Worm (Caenorhabditis elegans): ENCODE results near the gene D1005.6.
"Not testable (repeated sequence)": the region's sequence is repeated elsewhere in the genome, so short reads cannot be mapped to it uniquely, and the experiment has no call there.

ce11 chrX:1508507-1508906 lies 43.9 kb upstream of the D1005.6 start:
- not testable (repeated sequence) for TF ChIP-seq snpc-4 (GFP tag; optimal IDR thresholded peaks at IDR 0.05); snpc-4 (tag; optimal IDR thresholded peaks at IDR 0.05); unc-62 (GFP tag; optimal IDR thresholded peaks at IDR 0.05); D2030.7 (GFP tag; IDR thresholded peaks at IDR 0.05); ama-1 (optimal IDR thresholded peaks at IDR 0.05); ama-1 (GFP tag; optimal IDR thresholded peaks at IDR 0.05); bed-1 (GFP tag; IDR thresholded peaks at IDR 0.05); tlf-1 (GFP tag; optimal IDR thresholded peaks at IDR 0.05); madf-6 (GFP tag; IDR thresholded peaks at IDR 0.05); lir-1 (GFP tag; conservative IDR thresholded peaks at IDR 0.05); lsl-1 (GFP tag; optimal IDR thresholded peaks at IDR 0.05); pha-4 (tag; optimal IDR thresholded peaks at IDR 0.05)
